Fruit fly (Drosophila melanogaster): ENCODE data around the gene Eig71Ec.

DNA sequence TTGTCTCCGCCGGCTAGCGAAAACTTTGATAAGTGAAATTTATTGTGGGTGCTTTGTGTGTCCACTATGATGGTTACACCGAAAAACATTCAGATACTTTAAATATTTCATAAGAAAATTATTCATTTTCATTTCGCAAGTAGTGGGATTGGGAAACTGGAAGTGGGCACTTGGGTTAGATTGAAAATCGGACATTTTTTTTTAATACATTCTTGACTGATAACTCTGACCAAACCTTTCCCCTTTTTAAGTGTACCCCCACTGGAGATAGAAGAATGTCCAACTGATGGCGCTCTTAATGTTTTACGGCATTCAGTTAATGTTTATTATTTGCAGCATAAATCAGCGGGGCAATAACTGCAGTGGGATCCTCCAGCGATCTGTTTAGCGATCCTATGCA, 25.6 kb upstream of the Eig71Ec start:
- TF ChIP-seq CTCF (optimal IDR thresholded peaks at IDR 0.05) (no peak), CG8478 (optimal IDR thresholded peaks at IDR 0.05) (no peak)

Data from S2 (cell line).